Fruit fly (Drosophila melanogaster): ENCODE measurements around the gene frc.

frc gene

dm6 chr3L:17432947-17433346, at the start of gene frc (continued):
- TF ChIP-seq MESR4 (GFP tag; optimal IDR thresholded peaks at IDR 0.05) = peak; percentile 77
- TF ChIP-seq ato (GFP tag; IDR thresholded peaks at IDR 0.05; ENCODE audit: partially characterized antibody) = 0 out of 2 replicates have a peak, but pooled peaks have one; percentile 14
- no peak for TF ChIP-seq toy (GFP tag; IDR thresholded peaks at IDR 0.05)
- TF ChIP-seq ac (GFP tag; optimal IDR thresholded peaks at IDR 0.05) = no peak
- TF ChIP-seq MBD-R2 (GFP tag; IDR thresholded peaks at IDR 0.05) = peak; percentile 65
- peak; percentile 27; the same call in 1 of the 2 replicates for TF ChIP-seq hbn (GFP tag; IDR thresholded peaks at IDR 0.05; ENCODE audit: partially characterized antibody)
- TF ChIP-seq Dref (GFP tag; IDR thresholded peaks at IDR 0.05) = no peak
- no peak for TF ChIP-seq E2f1 (GFP tag; IDR thresholded peaks at IDR 0.05)
- TF ChIP-seq vvl (GFP tag; IDR thresholded peaks at IDR 0.05) = peak; percentile 53
- no peak for TF ChIP-seq cwo (GFP tag; optimal IDR thresholded peaks at IDR 0.05)
- no peak for TF ChIP-seq CG6272 (GFP tag; IDR thresholded peaks at IDR 0.05)
- TF ChIP-seq Lim3 (GFP tag; IDR thresholded peaks at IDR 0.05) = no peak
- peak; percentile 66; the same call in 1 of the 3 replicates for TF ChIP-seq CG34422 (GFP tag; IDR thresholded peaks at IDR 0.05)
- no peak for TF ChIP-seq gcm (GFP tag; optimal IDR thresholded peaks at IDR 0.05)
- peak; percentile 40; the same call in 1 of the 2 replicates for TF ChIP-seq Bgb (GFP tag; IDR thresholded peaks at IDR 0.05; ENCODE audit: partially characterized antibody)
- TF ChIP-seq insv (GFP tag; optimal IDR thresholded peaks at IDR 0.05) = no peak
- TF ChIP-seq Hey (tag; optimal IDR thresholded peaks at IDR 0.05) = no peak
- no peak for TF ChIP-seq pum (GFP tag; optimal IDR thresholded peaks at IDR 0.05)
- TF ChIP-seq CG4360 (GFP tag; IDR thresholded peaks at IDR 0.05) = no peak
- TF ChIP-seq nom (GFP tag; optimal IDR thresholded peaks at IDR 0.05) = peak; percentile 38
- peak; percentile 32; the same call in 1 of the 3 replicates for TF ChIP-seq ci (GFP tag; IDR thresholded peaks at IDR 0.05)
- TF ChIP-seq Dbx (GFP tag; IDR thresholded peaks at IDR 0.05) = peak; percentile 39; the same call in 1 of the 3 replicates
- no peak for TF ChIP-seq oc (tag; optimal IDR thresholded peaks at IDR 0.05)
- no peak for TF ChIP-seq CG11504 (tag; optimal IDR thresholded peaks at IDR 0.05)
- 0 out of 2 replicates have a peak, but pooled peaks have one; percentile 6 for TF ChIP-seq crol (GFP tag; IDR thresholded peaks at IDR 0.05)
- no peak for TF ChIP-seq CG3065 (GFP tag; optimal IDR thresholded peaks at IDR 0.05)
- TF ChIP-seq CG4707 (GFP tag; optimal IDR thresholded peaks at IDR 0.05) = no peak
- no peak for TF ChIP-seq CG1832 (GFP tag; optimal IDR thresholded peaks at IDR 0.05)
- no peak for TF ChIP-seq en (GFP tag; optimal IDR thresholded peaks at IDR 0.05)
- 0 out of 2 replicates have a peak, but pooled peaks have one; percentile 6 for TF ChIP-seq CG13287 (GFP tag; IDR thresholded peaks at IDR 0.05; ENCODE audit: partially characterized antibody)
- no peak for TF ChIP-seq dmrt99B (tag; optimal IDR thresholded peaks at IDR 0.05)
- TF ChIP-seq HLHmδ (GFP tag; optimal IDR thresholded peaks at IDR 0.05) = peak; percentile 45
- TF ChIP-seq CG17328 (GFP tag; IDR thresholded peaks at IDR 0.05) = no peak
- peak; percentile 56 for TF ChIP-seq pzg (GFP tag; optimal IDR thresholded peaks at IDR 0.05)
- no peak for TF ChIP-seq ken (GFP tag; IDR thresholded peaks at IDR 0.05)
- TF ChIP-seq Ssrp (tag; optimal IDR thresholded peaks at IDR 0.05) = no peak
- TF ChIP-seq CG8290 (GFP tag; optimal IDR thresholded peaks at IDR 0.05) = no peak
- peak in 1 of 2 experiments; percentile 51 for TF ChIP-seq CG8290 (tag; optimal IDR thresholded peaks at IDR 0.05)
- no peak for TF ChIP-seq lab (GFP tag; optimal IDR thresholded peaks at IDR 0.05)
- no peak for TF ChIP-seq cg (GFP tag; optimal IDR thresholded peaks at IDR 0.05)
- peak; percentile 82 for TF ChIP-seq gfzf (GFP tag; optimal IDR thresholded peaks at IDR 0.05)
- 0 out of 3 replicates have a peak, but pooled peaks have one; percentile 42 for TF ChIP-seq Opbp (GFP tag; IDR thresholded peaks at IDR 0.05; ENCODE audit: partially characterized antibody)
- no peak for TF ChIP-seq ash1 (GFP tag; optimal IDR thresholded peaks at IDR 0.05)
- peak; percentile 35 for TF ChIP-seq CG15514 (GFP tag; optimal IDR thresholded peaks at IDR 0.05)
- no peak for TF ChIP-seq sqz (GFP tag; optimal IDR thresholded peaks at IDR 0.05)
- no peak for TF ChIP-seq Mrtf (GFP tag; IDR thresholded peaks at IDR 0.05)
